Worm (Caenorhabditis elegans): ENCODE data around the gene M04C3.5.

The M04C3.5 gene

DNA sequence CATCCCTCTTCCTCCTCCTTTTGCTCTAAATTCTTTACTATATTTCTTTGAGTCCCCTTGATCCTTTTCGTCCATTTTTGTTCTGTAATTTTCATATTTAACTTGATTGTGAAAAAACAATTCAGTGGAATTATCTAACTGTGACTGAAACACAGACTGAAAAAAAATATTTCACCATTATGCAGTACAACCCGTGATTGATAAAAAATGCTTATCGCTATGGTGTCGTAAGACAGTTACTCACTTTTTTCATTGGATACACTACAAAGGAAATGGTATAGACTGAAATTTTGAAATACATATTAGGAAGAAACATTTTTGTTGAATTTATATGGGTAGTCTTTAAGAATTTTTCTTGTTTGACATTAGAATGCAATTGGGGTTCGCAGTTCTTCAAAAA is 18.0 kb downstream of the M04C3.5 start, which contains the start of gene Y43F8B.23:
Y43F8B.23 (minus strand) TSS at position 75 of the 400 bp plus-strand sequence.
- no peak for TF ChIP-seq lin-13 (tag; optimal IDR thresholded peaks at IDR 0.05)
- no peak for TF ChIP-seq mab-5 (tag; optimal IDR thresholded peaks at IDR 0.05)
- TF ChIP-seq lsy-2 (tag; optimal IDR thresholded peaks at IDR 0.05), result no peak
- TF ChIP-seq unc-39 (tag; optimal IDR thresholded peaks at IDR 0.05), result no peak
- TF ChIP-seq sptf-1 (tag; optimal IDR thresholded peaks at IDR 0.05), result no peak
- no peak for TF ChIP-seq nhr-12 (tag; optimal IDR thresholded peaks at IDR 0.05)
- TF ChIP-seq nhr-76 (tag; optimal IDR thresholded peaks at IDR 0.05), result no peak
- no peak for TF ChIP-seq ham-2 (GFP tag; optimal IDR thresholded peaks at IDR 0.05)
- TF ChIP-seq pha-4 (tag; optimal IDR thresholded peaks at IDR 0.05), result no peak
- no peak for TF ChIP-seq bed-3 (GFP tag; optimal IDR thresholded peaks at IDR 0.05)
- TF ChIP-seq blmp-1 (tag; optimal IDR thresholded peaks at IDR 0.05), result no peak
- no peak for TF ChIP-seq hlh-1 (tag; optimal IDR thresholded peaks at IDR 0.05)
- no peak for TF ChIP-seq cnd-1 (tag; optimal IDR thresholded peaks at IDR 0.05)
- TF ChIP-seq lin-32 (GFP tag; optimal IDR thresholded peaks at IDR 0.05), result no peak
- TF ChIP-seq nhr-2 (tag; optimal IDR thresholded peaks at IDR 0.05), result no peak
- TF ChIP-seq mls-2 (tag; optimal IDR thresholded peaks at IDR 0.05), result no peak
- no peak for TF ChIP-seq mep-1 (tag; optimal IDR thresholded peaks at IDR 0.05)
- no peak for TF ChIP-seq tbx-8 (GFP tag; optimal IDR thresholded peaks at IDR 0.05)
- no peak for TF ChIP-seq flh-1 (GFP tag; optimal IDR thresholded peaks at IDR 0.05)
- no peak for TF ChIP-seq M03D4.4 (tag; optimal IDR thresholded peaks at IDR 0.05)

DNA sequence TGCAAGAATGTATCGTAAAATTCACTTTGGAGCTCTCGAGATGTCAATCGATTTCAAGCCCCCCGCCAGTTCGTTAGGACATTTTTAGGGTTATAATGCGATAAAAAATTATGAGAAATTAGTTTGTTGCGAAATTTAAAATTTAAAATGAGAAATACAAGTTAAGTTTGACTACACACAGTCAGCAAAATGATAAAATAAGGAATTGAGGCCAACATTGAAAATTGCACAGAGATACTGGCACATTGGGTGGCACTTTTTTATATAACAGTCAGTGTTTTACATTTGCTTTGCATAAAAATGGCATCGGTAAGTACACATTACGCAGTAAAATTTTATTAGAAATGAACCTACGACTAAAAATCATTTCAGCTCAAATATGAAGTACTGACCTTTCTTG is 18.6 kb downstream of the M04C3.5 start, which contains the start of gene Y43F8B.12:
Y43F8B.12 (plus strand) TSS at position 301 of the 400 bp plus-strand sequence.
- no peak for TF ChIP-seq ceh-83 (GFP tag; optimal IDR thresholded peaks at IDR 0.05)
- TF ChIP-seq elt-3 (tag; optimal IDR thresholded peaks at IDR 0.05), result no peak
- TF ChIP-seq ceh-43 (GFP tag; optimal IDR thresholded peaks at IDR 0.05), result no peak
- no peak for TF ChIP-seq mab-5 (tag; optimal IDR thresholded peaks at IDR 0.05)
- TF ChIP-seq nhr-237 (tag; optimal IDR thresholded peaks at IDR 0.05), result no peak
- no peak for TF ChIP-seq unc-120 (tag; optimal IDR thresholded peaks at IDR 0.05; ENCODE audit: poor library complexity, severe bottlenecking)
- no peak for TF ChIP-seq sptf-1 (tag; optimal IDR thresholded peaks at IDR 0.05)
- TF ChIP-seq unc-62 (GFP tag; optimal IDR thresholded peaks at IDR 0.05), result no peak
- no peak for TF ChIP-seq mls-2 (tag; optimal IDR thresholded peaks at IDR 0.05)
- TF ChIP-seq ceh-39 (tag; optimal IDR thresholded peaks at IDR 0.05), result no peak
- TF ChIP-seq pha-4 (tag; optimal IDR thresholded peaks at IDR 0.05), result no peak
- TF ChIP-seq nhr-2 (tag; optimal IDR thresholded peaks at IDR 0.05), result no peak
- TF ChIP-seq cnd-1 (tag; optimal IDR thresholded peaks at IDR 0.05), result no peak
- no peak for TF ChIP-seq drap-1 (GFP tag; optimal IDR thresholded peaks at IDR 0.05)
- TF ChIP-seq nhr-28 (tag; optimal IDR thresholded peaks at IDR 0.05), result no peak
- TF ChIP-seq snpc-4 (tag; optimal IDR thresholded peaks at IDR 0.05), result no peak
- TF ChIP-seq ham-2 (GFP tag; optimal IDR thresholded peaks at IDR 0.05), result no peak
- no peak for TF ChIP-seq lin-13 (tag; optimal IDR thresholded peaks at IDR 0.05)
- TF ChIP-seq unc-39 (tag; optimal IDR thresholded peaks at IDR 0.05), result no peak

DNA sequence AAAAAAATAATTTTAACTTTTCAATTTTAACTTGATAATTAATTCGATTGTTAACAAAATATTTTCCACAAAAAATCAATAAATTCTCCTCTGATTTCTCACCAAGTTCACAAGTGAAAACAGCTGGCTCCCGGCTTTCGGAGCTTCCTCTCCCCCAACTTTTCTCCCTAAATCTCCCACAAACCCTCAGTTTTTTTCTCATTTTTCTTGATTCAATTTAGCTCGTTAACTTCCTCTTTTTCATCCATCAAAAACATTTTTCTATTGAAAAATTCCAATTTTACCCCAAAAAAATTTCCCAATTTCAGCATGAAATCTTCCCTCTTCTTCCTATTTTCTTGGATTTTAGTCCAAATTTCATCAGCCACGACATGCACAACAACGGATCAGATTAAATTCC is 20.9 kb downstream of the M04C3.5 start, which contains the start of gene Y43F8B.11:
Y43F8B.11 (plus strand) TSS at position 301 of the 400 bp plus-strand sequence.
- TF ChIP-seq ztf-11 (tag; optimal IDR thresholded peaks at IDR 0.05) (no peak), elt-3 (tag; optimal IDR thresholded peaks at IDR 0.05) (no peak), lin-13 (tag; optimal IDR thresholded peaks at IDR 0.05) (no peak)

DNA sequence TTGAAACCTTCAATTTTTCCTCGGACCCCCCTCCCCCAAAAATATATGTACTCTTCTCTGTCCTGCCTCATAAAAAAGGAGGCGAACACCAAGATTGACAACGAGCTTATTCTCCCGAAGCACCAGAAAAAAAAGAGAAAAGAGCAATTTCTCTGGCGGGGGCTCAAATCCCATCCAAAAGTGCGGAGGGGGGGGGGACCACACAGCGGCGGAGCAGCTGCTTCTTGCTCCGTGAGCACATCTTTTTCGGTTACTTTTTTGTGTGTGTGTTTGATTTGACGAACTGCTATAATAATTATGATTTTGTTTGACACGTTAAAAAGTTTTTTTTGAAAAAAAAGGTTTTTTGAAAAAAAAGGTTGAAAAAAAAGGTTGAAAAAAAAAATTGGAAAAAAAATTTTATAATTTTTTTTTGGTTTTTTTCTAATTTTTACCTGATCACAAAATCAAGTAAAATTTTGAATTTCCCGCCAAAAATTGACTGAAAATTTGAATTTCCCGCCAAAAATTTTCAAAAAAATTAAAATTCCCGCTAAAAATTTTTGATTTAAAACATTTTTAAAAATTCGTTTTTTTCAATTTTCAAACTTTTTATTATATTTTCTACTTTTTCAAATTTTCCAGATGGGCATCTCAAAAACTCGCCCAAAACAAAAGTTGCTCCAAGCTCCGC is 24.4 kb downstream of the M04C3.5 start, which contains the start of gene Y43F8B.10:
Y43F8B.10 (plus strand) TSS at position 623 of the 673 bp plus-strand sequence.
- TF ChIP-seq unc-120 (tag; optimal IDR thresholded peaks at IDR 0.05; ENCODE audit: poor library complexity, severe bottlenecking) (peak; percentile 29), mab-5 (tag; optimal IDR thresholded peaks at IDR 0.05) (no peak), hlh-1 (tag; optimal IDR thresholded peaks at IDR 0.05) (peak; percentile 64)

DNA sequence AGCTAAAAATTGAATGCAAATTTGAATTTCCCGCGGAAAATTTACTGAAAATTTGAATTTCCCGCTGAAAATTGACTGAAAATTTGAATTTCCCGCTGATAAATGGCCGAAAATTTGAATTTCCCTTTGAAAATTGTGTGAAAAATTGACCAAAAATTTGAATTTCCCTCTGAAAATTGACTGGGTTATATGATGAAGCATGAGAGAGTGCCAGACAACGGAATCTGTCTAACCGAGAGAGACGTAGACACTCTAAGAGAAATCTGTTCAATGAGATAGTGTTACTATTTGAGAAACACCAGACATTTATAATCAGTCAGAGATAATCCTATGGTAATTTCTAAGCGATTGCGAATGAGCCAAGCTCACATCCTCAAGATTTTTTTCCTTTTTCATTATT is 27.8 kb downstream of the M04C3.5 start:
- no peak for TF ChIP-seq zip-8 (tag; optimal IDR thresholded peaks at IDR 0.05)
- no peak for TF ChIP-seq elt-1 (tag; optimal IDR thresholded peaks at IDR 0.05; ENCODE audit: borderline replicate concordance, insufficient read depth)
- no peak for TF ChIP-seq unc-62 (GFP tag; optimal IDR thresholded peaks at IDR 0.05)
